Fruit fly (Drosophila melanogaster): ENCODE results near the gene raptor.

raptor gene

dm6 chrX:6039431-6040016 is 50.5 kb downstream of the raptor start, which contains the start of gene CG5937:
CG5937 (plus strand) TSS chrX:6040005.
- TF ChIP-seq EcR (GFP tag; optimal IDR thresholded peaks at IDR 0.05) (no peak), psq (optimal IDR thresholded peaks at IDR 0.05) (no peak), CG8478 (optimal IDR thresholded peaks at IDR 0.05) (no peak), Dll (optimal IDR thresholded peaks at IDR 0.05) (no peak), pan (optimal IDR thresholded peaks at IDR 0.05) (no peak), usp (GFP tag; optimal IDR thresholded peaks at IDR 0.05) (no peak)

dm6 chrX:6037180-6037946 is 52.6 kb downstream of the raptor start, which contains the start of the genes rux and MCTS1:
rux (minus strand) TSS chrX:6037800.
MCTS1 (plus strand) TSS chrX:6037892.
- TF ChIP-seq EcR (GFP tag; optimal IDR thresholded peaks at IDR 0.05): no peak
- TF ChIP-seq CG8478 (optimal IDR thresholded peaks at IDR 0.05): no peak
- TF ChIP-seq pan (optimal IDR thresholded peaks at IDR 0.05): no peak
- TF ChIP-seq Dll (optimal IDR thresholded peaks at IDR 0.05): no peak
- TF ChIP-seq psq (optimal IDR thresholded peaks at IDR 0.05): no peak
- TF ChIP-seq usp (GFP tag; optimal IDR thresholded peaks at IDR 0.05): no peak

DNA sequence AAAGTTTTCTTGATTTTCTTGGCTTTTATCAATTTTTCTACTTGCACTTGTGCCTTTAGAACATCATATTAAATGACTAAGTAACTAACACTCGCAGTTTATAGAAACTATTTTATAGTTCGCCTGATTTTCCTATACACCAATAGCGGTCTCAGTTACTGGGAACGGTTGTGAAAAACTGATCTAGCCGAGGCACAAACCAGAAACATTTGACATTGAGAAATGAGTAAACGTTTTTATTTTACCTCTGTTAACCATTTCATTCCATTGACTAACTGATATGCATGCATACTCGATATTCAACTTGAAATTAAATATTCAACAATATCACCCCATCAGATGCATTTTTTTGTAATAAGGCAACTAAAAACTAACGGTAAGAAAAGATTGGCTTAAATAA is 54.6 kb downstream of the raptor start:
- TF ChIP-seq Dll (optimal IDR thresholded peaks at IDR 0.05) (no peak), EcR (GFP tag; optimal IDR thresholded peaks at IDR 0.05) (no peak), pan (optimal IDR thresholded peaks at IDR 0.05) (no peak), usp (GFP tag; optimal IDR thresholded peaks at IDR 0.05) (no peak), CG8478 (optimal IDR thresholded peaks at IDR 0.05) (no peak), psq (optimal IDR thresholded peaks at IDR 0.05) (no peak)

DNA sequence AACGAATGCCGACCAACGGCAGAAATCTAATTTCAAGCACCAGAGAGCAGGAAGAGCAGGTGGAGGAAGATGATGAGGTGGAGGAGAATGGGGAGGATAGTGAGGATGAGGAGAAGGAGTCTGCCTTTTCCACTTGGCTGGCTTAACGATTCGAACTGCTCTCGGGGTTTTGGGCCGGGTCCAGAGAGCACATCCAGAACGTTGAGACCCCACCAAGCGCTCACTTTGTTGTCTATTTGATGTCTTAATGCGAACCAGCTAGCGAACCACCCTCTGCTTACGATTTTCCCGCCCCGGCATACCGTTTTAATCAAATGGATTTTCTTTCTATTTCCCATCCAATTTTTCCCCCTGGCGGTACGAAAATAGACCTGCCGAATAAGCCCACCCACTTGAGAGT is 55.3 kb downstream of the raptor start:
- TF ChIP-seq Dll (optimal IDR thresholded peaks at IDR 0.05) (no peak), psq (optimal IDR thresholded peaks at IDR 0.05) (no peak), pan (optimal IDR thresholded peaks at IDR 0.05) (no peak), EcR (GFP tag; optimal IDR thresholded peaks at IDR 0.05) (no peak), CG8478 (optimal IDR thresholded peaks at IDR 0.05) (no peak), usp (GFP tag; optimal IDR thresholded peaks at IDR 0.05) (no peak)

DNA sequence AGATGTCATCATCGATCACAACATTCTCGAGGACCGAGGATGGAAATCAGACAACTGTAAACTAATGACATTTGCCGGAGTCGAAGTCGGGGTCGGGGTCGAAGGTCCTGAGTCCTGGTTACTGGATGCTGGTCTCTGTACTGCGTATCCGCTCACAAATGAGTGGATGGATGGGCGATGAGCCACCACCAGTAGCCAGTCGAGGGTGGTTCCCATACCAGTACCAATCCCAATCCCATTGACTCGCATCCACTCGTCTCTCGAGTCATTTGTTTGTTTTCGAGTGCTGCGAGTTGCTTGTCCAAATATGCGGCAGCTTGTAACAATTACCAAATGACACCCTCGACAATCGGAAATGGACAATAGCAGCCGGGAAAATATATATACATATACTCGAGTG is 57.2 kb downstream of the raptor start:
- no peak for TF ChIP-seq usp (GFP tag; optimal IDR thresholded peaks at IDR 0.05)
- no peak for TF ChIP-seq pan (optimal IDR thresholded peaks at IDR 0.05)
- no peak for TF ChIP-seq psq (optimal IDR thresholded peaks at IDR 0.05)
- no peak for TF ChIP-seq Dll (optimal IDR thresholded peaks at IDR 0.05)
- no peak for TF ChIP-seq CG8478 (optimal IDR thresholded peaks at IDR 0.05)
- TF ChIP-seq EcR (GFP tag; optimal IDR thresholded peaks at IDR 0.05): no peak
